Worm (Caenorhabditis elegans): ENCODE results near the gene wht-2.

wht-2 gene

DNA sequence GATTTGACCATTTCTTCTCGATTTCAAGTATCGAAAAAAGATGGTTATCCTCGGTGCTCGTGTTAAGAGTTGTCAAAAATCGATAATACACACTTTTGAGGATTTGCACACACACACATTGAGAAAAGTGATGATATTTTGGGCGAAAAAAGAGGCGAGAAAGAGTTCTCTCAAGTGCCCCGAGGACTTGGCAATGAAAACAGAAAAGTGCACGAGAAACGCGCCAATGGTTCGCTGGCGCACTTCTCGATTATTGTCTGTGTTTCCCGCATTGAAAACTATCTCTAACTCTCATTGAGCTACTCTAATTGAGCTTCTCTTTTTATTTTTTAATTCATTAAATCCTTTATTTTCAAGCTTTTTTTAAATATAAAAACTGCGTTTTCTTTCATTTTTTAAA, 36.5 kb upstream of the wht-2 start (continued):
- TF ChIP-seq egl-13 (tag; optimal IDR thresholded peaks at IDR 0.05) (peak; percentile 42), efl-3 (GFP tag; optimal IDR thresholded peaks at IDR 0.05) (no peak), vab-15 (tag; optimal IDR thresholded peaks at IDR 0.05) (no peak), irx-1 (tag; optimal IDR thresholded peaks at IDR 0.05) (peak; percentile 58), aha-1 (tag; optimal IDR thresholded peaks at IDR 0.05) (peak; percentile 20), fos-1 (tag; optimal IDR thresholded peaks at IDR 0.05) (peak; percentile 21), nhr-12 (tag; optimal IDR thresholded peaks at IDR 0.05) (no peak), nhr-11 (tag; optimal IDR thresholded peaks at IDR 0.05) (no peak), F16B12.6 (tag; optimal IDR thresholded peaks at IDR 0.05) (peak; percentile 38), nhr-84 (tag; optimal IDR thresholded peaks at IDR 0.05) (no peak), ceh-8 (GFP tag; optimal IDR thresholded peaks at IDR 0.05) (peak; percentile 27), unc-98 (GFP tag; IDR thresholded peaks at IDR 0.05) (no peak), fkh-10 (GFP tag; optimal IDR thresholded peaks at IDR 0.05) (peak; percentile 57), tbx-2 (tag; optimal IDR thresholded peaks at IDR 0.05) (peak; percentile 71), nhr-237 (tag; optimal IDR thresholded peaks at IDR 0.05) (peak; percentile 19), elt-2 (tag; optimal IDR thresholded peaks at IDR 0.05) (no peak), lin-35 (GFP tag; optimal IDR thresholded peaks at IDR 0.05) (peak; percentile 73 to 75), elt-3 (tag; optimal IDR thresholded peaks at IDR 0.05) (peak in 1 of 6 experiments; percentile 37), swsn-7 (tag; optimal IDR thresholded peaks at IDR 0.05) (peak; percentile 78), ets-5 (GFP tag; IDR thresholded peaks at IDR 0.05) (no peak), isw-1 (GFP tag; IDR thresholded peaks at IDR 0.05) (peak; percentile 52), grh-1 (GFP tag; IDR thresholded peaks at IDR 0.05) (no peak), mef-2 (tag; optimal IDR thresholded peaks at IDR 0.05) (peak; percentile 13), unc-86 (tag; optimal IDR thresholded peaks at IDR 0.05) (peak; percentile 57), hlh-4 (tag; optimal IDR thresholded peaks at IDR 0.05) (no peak), ceh-88 (GFP tag; IDR thresholded peaks at IDR 0.05) (no peak), ceh-90 (tag; optimal IDR thresholded peaks at IDR 0.05) (no peak), snu-23 (GFP tag; optimal IDR thresholded peaks at IDR 0.05) (peak; percentile 79), unc-30 (tag; optimal IDR thresholded peaks at IDR 0.05) (no peak), zag-1 (tag; optimal IDR thresholded peaks at IDR 0.05) (no peak), hlh-17 (GFP tag; optimal IDR thresholded peaks at IDR 0.05; ENCODE audit: borderline replicate concordance) (no peak), lin-14 (GFP tag; optimal IDR thresholded peaks at IDR 0.05) (peak; percentile 91), sup-37 (GFP tag; optimal IDR thresholded peaks at IDR 0.05) (peak; percentile 17), nhr-71 (tag; optimal IDR thresholded peaks at IDR 0.05) (peak; percentile 86), mep-1 (tag; optimal IDR thresholded peaks at IDR 0.05) (peak; percentile 88), ztf-11 (tag; optimal IDR thresholded peaks at IDR 0.05) (no peak), ceh-82 (tag; optimal IDR thresholded peaks at IDR 0.05) (peak; percentile 60 to 87 (median 87)), unc-130 (tag; optimal IDR thresholded peaks at IDR 0.05) (peak; percentile 45), rnt-1 (tag; optimal IDR thresholded peaks at IDR 0.05) (peak; percentile 87), unc-62 (GFP tag; optimal IDR thresholded peaks at IDR 0.05) (no peak), hpl-2 (GFP tag; optimal IDR thresholded peaks at IDR 0.05) (no peak), nhr-20 (tag; optimal IDR thresholded peaks at IDR 0.05) (peak; percentile 73), jun-1 (tag; optimal IDR thresholded peaks at IDR 0.05) (peak; percentile 45), C34B4.2 (tag; optimal IDR thresholded peaks at IDR 0.05) (no peak), sox-4 (tag; optimal IDR thresholded peaks at IDR 0.05) (no peak), efl-1 (optimal IDR thresholded peaks at IDR 0.05) (peak; percentile 72), efl-1 (GFP tag; optimal IDR thresholded peaks at IDR 0.05 in 1 of 2) (peak; percentile 28 to 72), aly-2 (tag; optimal IDR thresholded peaks at IDR 0.05) (peak; percentile 58), skn-1 (tag; optimal IDR thresholded peaks at IDR 0.05) (peak; percentile 65), tlp-1 (tag; optimal IDR thresholded peaks at IDR 0.05) (no peak), ces-1 (GFP tag; optimal IDR thresholded peaks at IDR 0.05) (no peak), zip-4 (GFP tag; optimal IDR thresholded peaks at IDR 0.05) (peak; percentile 15), lir-3 (tag; optimal IDR thresholded peaks at IDR 0.05; ENCODE audit: poor library complexity) (no peak), nhr-77 (tag; optimal IDR thresholded peaks at IDR 0.05) (peak; percentile 42)
